Fruit fly (Drosophila melanogaster) whole organism, adult: ENCODE data around the gene Gr32a.

Source experiments
- CG12768 ChIP-seq: fragments of 200-800 bp; sonication (Bioruptor generic); optimal IDR thresholded peaks from 2 replicates; lab custom pipeline; 2017; ENCODE audit warnings: missing biosample characterization, missing genetic modification characterization, mild to moderate bottlenecking, moderate library complexity, missing genetic modification reagents
- CG7101 ChIP-seq: fragments of 200-800 bp; sonication (Bioruptor generic); optimal IDR thresholded peaks from 2 replicates; lab custom pipeline; 2018; ENCODE audit warnings: missing biosample characterization, mild to moderate bottlenecking, missing genetic modification characterization, moderate library complexity
- Clk ChIP-seq: fragments of 200-800 bp; sonication (Bioruptor generic); optimal IDR thresholded peaks from 2 replicates; lab custom pipeline; 2017; ENCODE audit warnings: missing biosample characterization, missing genetic modification characterization
- cic ChIP-seq: fragments of 200-800 bp; sonication (Bioruptor generic); optimal IDR thresholded peaks from 2 replicates; lab custom pipeline; 2017; ENCODE audit warnings: missing biosample characterization, mild to moderate bottlenecking, missing genetic modification characterization, moderate library complexity
- kay ChIP-seq: fragments of 200-800 bp; sonication (Bioruptor generic); peaks from one replicate; lab custom pipeline; 2016; ENCODE audit warnings: missing biosample characterization, missing genetic modification characterization, borderline replicate concordance
- pad ChIP-seq: fragments of 200-800 bp; sonication (Bioruptor generic); optimal IDR thresholded peaks from 3 replicates; lab custom pipeline; 2017; ENCODE audit warnings: missing biosample characterization, missing genetic modification characterization, mild to moderate bottlenecking, moderate library complexity, missing genetic modification reagents

DNA sequence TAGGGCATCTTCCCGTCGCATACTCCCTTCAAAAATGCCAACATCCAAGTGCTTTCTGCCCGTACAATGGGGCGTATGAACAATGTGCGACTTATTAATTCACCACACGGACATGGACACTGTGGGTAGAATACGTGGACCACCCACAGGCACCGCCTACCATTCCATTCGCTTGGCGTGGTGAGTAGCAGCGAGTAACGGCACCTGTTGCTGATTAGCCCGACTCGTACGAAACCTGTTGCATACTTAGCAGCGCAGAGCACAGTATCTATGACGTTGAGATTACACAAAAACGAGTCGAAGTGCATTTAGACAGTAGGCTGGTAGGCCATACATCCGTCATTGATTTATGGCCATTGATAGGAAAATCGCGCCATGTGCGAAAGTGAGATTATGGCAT, 31.8 kb upstream of the Gr32a start:
- no peak for TF ChIP-seq pad (GFP tag; lab: Kevin White, UChicago)
- TF ChIP-seq CG7101 (tag; lab: Kevin White, UChicago): no peak
- TF ChIP-seq Clk: no peak
- no peak for TF ChIP-seq kay
- no peak for TF ChIP-seq cic (GFP tag; lab: Kevin White, UChicago)
- no peak for TF ChIP-seq CG12768 (GFP tag; lab: Kevin White, UChicago)
